Worm (Caenorhabditis elegans) whole organism, L2 larva: Measurements from ENCODE around the gene C35D10.7.
A peak's percentile ranks its signal among the peaks of the same experiment; 100 is the strongest.

Source experiments
- F13H6.1 ChIP-seq: sonication (generic microtip); optimal IDR thresholded peaks from 2 replicates; lab custom pipeline; 2016; ENCODE audit warnings: missing genetic modification characterization, missing compliant biosample characterization
- Y55F3AM.14 ChIP-seq: fragments of 200-800 bp; sonication (Bioruptor generic); optimal IDR thresholded peaks from 2 replicates; lab custom pipeline; 2018; ENCODE audit warnings: mild to moderate bottlenecking, missing genetic modification characterization, missing compliant biosample characterization
- aly-2 ChIP-seq: fragments of 150-350 bp; optimal IDR thresholded peaks from 2 replicates; lab custom pipeline; 2014; ENCODE audit warnings: missing biosample characterization, missing genetic modification characterization
- ama-1 ChIP-seq: fragments of 150-350 bp; optimal IDR thresholded peaks from 2 replicates; lab custom pipeline; 2018; ENCODE audit warnings: inconsistent platforms
- blmp-1 ChIP-seq: sonication (generic microtip); optimal IDR thresholded peaks from 2 replicates; lab custom pipeline; 2017; ENCODE audit warnings: missing genetic modification characterization, mild to moderate bottlenecking, missing compliant biosample characterization, antibody characterized with exemption, moderate library complexity; ENCODE audit not compliant: insufficient read depth
- ceh-16 ChIP-seq: fragments of 150-350 bp; optimal IDR thresholded peaks from 2 replicates; lab custom pipeline; 2014; ENCODE audit warnings: missing biosample characterization, missing genetic modification characterization
- ceh-82 ChIP-seq: fragments of 150-350 bp; optimal IDR thresholded peaks from 2 replicates; lab custom pipeline; 2014; ENCODE audit warnings: missing biosample characterization, missing genetic modification characterization
- crh-2 ChIP-seq: sonication (generic microtip); optimal IDR thresholded peaks from 2 replicates; lab custom pipeline; 2017; ENCODE audit warnings: missing biosample characterization, missing genetic modification characterization
- elt-1 ChIP-seq: fragments of 150-350 bp; optimal IDR thresholded peaks from 2 replicates; lab custom pipeline; 2014; ENCODE audit warnings: missing biosample characterization, missing genetic modification characterization
- fos-1 ChIP-seq: fragments of 150-350 bp; optimal IDR thresholded peaks from 2 replicates; lab custom pipeline; 2014; ENCODE audit warnings: missing biosample characterization, missing genetic modification characterization
- gmeb-1 ChIP-seq: fragments of 150-350 bp; optimal IDR thresholded peaks from 2 replicates; lab custom pipeline; 2014; ENCODE audit warnings: missing biosample characterization, missing genetic modification characterization
- lin-11 ChIP-seq: fragments of 150-350 bp; sonication (generic microtip); optimal IDR thresholded peaks from 2 replicates; lab custom pipeline; 2014; ENCODE audit warnings: missing biosample characterization, missing genetic modification characterization, inconsistent platforms, mixed read lengths
- lsy-2 ChIP-seq, 2 experiments: fragments of 150-350 bp in 1 of 2; sonication (generic microtip) in 1 of 2; optimal IDR thresholded peaks; 2 replicates each; lab custom pipeline; 2014 to 2017; ENCODE audit warnings: missing biosample characterization in 2 of 2, missing genetic modification characterization in 2 of 2
- mab-5 ChIP-seq: fragments of 150-350 bp; optimal IDR thresholded peaks from 2 replicates; lab custom pipeline; 2014; ENCODE audit warnings: missing biosample characterization, missing genetic modification characterization
- mbf-1 ChIP-seq: sonication (generic microtip); optimal IDR thresholded peaks from 2 replicates; lab custom pipeline; 2017; ENCODE audit warnings: missing biosample characterization, missing genetic modification characterization
- nhr-10 ChIP-seq: sonication (generic microtip); optimal IDR thresholded peaks from 2 replicates; lab custom pipeline; 2017; ENCODE audit warnings: missing biosample characterization, missing genetic modification characterization
- nhr-11 ChIP-seq: fragments of 150-350 bp; optimal IDR thresholded peaks from 2 replicates; lab custom pipeline; 2014; ENCODE audit warnings: missing biosample characterization, missing genetic modification characterization
- nhr-12 ChIP-seq: fragments of 150-350 bp; optimal IDR thresholded peaks from 2 replicates; lab custom pipeline; 2014; ENCODE audit warnings: missing biosample characterization, missing genetic modification characterization
- nhr-129 ChIP-seq: fragments of 150-350 bp; optimal IDR thresholded peaks from 2 replicates; lab custom pipeline; 2014; ENCODE audit warnings: missing biosample characterization, missing genetic modification characterization
- nhr-21 ChIP-seq: fragments of 150-350 bp; optimal IDR thresholded peaks from 2 replicates; lab custom pipeline; 2014; ENCODE audit warnings: missing biosample characterization, missing genetic modification characterization
- nhr-23 ChIP-seq: fragments of 150-350 bp; optimal IDR thresholded peaks from 2 replicates; lab custom pipeline; 2014; ENCODE audit warnings: missing biosample characterization, missing genetic modification reagents, missing genetic modification characterization
- nhr-237 ChIP-seq: fragments of 150-350 bp; optimal IDR thresholded peaks from 2 replicates; lab custom pipeline; 2014; ENCODE audit warnings: missing biosample characterization, missing genetic modification characterization
- nhr-25 ChIP-seq: fragments of 150-350 bp; sonication (generic microtip); optimal IDR thresholded peaks from 3 replicates; lab custom pipeline; 2014; ENCODE audit warnings: missing biosample characterization, missing genetic modification characterization
- nhr-6 ChIP-seq: fragments of 150-350 bp; optimal IDR thresholded peaks from 2 replicates; lab custom pipeline; 2014; ENCODE audit warnings: missing biosample characterization, missing genetic modification characterization
- peb-1 ChIP-seq: fragments of 150-350 bp; optimal IDR thresholded peaks from 2 replicates; lab custom pipeline; 2014; ENCODE audit warnings: missing biosample characterization, missing genetic modification characterization
- sem-4 ChIP-seq: fragments of 150-350 bp; optimal IDR thresholded peaks from 2 replicates; lab custom pipeline; 2014; ENCODE audit warnings: missing biosample characterization, missing genetic modification reagents, missing genetic modification characterization
- sma-3 ChIP-seq: sonication (generic microtip); optimal IDR thresholded peaks from 2 replicates; lab custom pipeline; 2016; ENCODE audit warnings: missing genetic modification reagents, missing genetic modification characterization, missing compliant biosample characterization
- snpc-4 ChIP-seq: fragments of 150-350 bp; optimal IDR thresholded peaks from 2 replicates; lab custom pipeline; 2014; ENCODE audit warnings: missing biosample characterization, missing genetic modification characterization
- unc-55 ChIP-seq: fragments of 150-350 bp; sonication (generic microtip); optimal IDR thresholded peaks from 3 replicates; lab custom pipeline; 2014; ENCODE audit warnings: missing biosample characterization, missing genetic modification reagents, missing genetic modification characterization
- zag-1 ChIP-seq: fragments of 150-350 bp; optimal IDR thresholded peaks from 2 replicates; lab custom pipeline; 2014; ENCODE audit warnings: missing biosample characterization, missing genetic modification characterization
- ztf-1 ChIP-seq: fragments of 200-800 bp; sonication (Bioruptor generic); conservative IDR thresholded peaks from 2 replicates; pipeline ENCODE4 v1.3.6; 2022; ENCODE audit warnings: missing genetic modification characterization, missing compliant biosample characterization
- ztf-11 ChIP-seq: sonication (generic microtip); optimal IDR thresholded peaks from 2 replicates; lab custom pipeline; 2017; ENCODE audit warnings: missing biosample characterization, missing genetic modification characterization
- ztf-4 ChIP-seq: fragments of 150-350 bp; optimal IDR thresholded peaks from 2 replicates; lab custom pipeline; 2014; ENCODE audit warnings: missing biosample characterization, missing genetic modification characterization

C35D10.7 gene

DNA sequence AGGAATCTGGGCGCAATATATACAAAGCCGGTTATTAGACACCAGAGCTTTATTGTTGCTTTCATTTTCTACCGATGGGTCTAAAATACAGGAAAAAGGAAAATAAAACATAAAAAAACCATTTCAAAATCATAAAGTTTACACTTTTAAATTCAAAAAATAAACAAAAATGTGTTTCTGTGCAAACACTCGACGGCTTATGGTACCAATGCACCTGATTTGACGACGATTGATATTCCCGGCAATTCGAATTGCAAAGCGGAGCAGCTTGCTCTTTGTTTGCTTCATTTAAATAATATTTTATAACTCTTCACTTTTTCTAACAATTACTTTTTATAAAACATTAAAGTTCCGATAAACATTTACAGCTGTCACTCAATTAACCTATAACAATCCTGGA lies 5.9 kb upstream of the C35D10.7 start, which contains the start of gene F26A1.1:
TSS of gene F26A1.1 (plus strand) at position 369 of the 400 bp plus-strand sequence.
- TF ChIP-seq nhr-129 (peak; percentile 8), crh-2 (tag; lab: Kevin White, UChicago) (peak; percentile 5), nhr-10 (tag; lab: Kevin White, UChicago) (no peak), lsy-2 (tag; optimal IDR thresholded peaks at IDR 0.05; lab: Kevin White, UChicago) (peak in 1 of 2 experiments; percentile 38), nhr-23 (tag; lab: Kevin White, UChicago) (no peak), ztf-11 (tag; lab: Kevin White, UChicago) (no peak), snpc-4 (tag; lab: Kevin White, UChicago) (no peak), mab-5 (no peak), Y55F3AM.14 (GFP tag; lab: Kevin White, UChicago) (no peak), nhr-237 (tag; lab: Kevin White, UChicago) (no peak), ama-1 (lab: Kevin White, UChicago) (no peak), unc-55 (GFP tag; lab: Kevin White, UChicago) (peak; percentile 54), gmeb-1 (peak; percentile 6)

DNA sequence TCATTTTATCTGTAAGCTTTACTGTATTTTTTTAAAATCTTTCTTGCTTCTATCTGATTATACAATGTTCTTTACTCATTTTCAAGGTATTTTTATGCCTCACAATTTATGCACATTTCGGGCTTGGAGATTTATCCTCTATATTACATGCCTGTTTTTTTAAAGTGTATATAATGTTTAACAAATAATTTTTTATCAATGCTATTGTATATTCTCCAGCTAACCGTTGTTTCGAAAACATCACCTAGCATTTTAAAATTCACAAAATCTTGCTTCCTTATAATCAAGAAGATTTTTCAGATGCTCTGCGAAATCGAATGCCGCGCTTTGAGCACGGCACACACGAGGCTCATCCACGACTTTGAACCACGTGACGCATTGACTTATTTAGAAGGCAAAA lies 4.0 kb upstream of the C35D10.7 start, which contains the start of gene ced-4:
TSS of gene ced-4 (plus strand) at position 301 of the 400 bp plus-strand sequence.
- TF ChIP-seq ceh-16 (tag; lab: Kevin White, UChicago) (no peak), nhr-23 (tag; lab: Kevin White, UChicago) (no peak), F13H6.1 (tag; lab: Kevin White, UChicago) (no peak)

DNA sequence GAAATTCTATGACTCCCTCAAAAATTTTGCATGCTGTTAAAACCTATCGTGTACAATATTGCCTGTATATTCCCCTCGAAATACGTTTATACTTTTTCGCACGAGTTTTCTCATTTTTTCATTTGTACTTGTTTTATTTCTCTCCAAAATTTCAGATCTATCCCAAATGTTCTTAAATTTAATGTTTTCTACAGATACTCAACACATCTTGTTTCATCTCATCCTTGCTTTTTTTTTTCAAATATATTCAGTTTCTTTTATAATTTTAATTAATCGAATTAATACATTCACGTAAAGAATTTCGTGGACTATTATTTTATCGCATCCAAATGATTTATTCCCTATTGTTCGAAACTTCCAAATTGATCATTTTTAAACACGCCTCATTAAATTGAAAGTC lies 1.1 kb upstream of the C35D10.7 start, which contains the start of gene C35D10.8:
TSS of gene C35D10.8 (plus strand) at position 301 of the 400 bp plus-strand sequence.
- TF ChIP-seq nhr-23 (tag; lab: Kevin White, UChicago) (no peak), aly-2 (no peak), fos-1 (tag; lab: Kevin White, UChicago) (no peak), zag-1 (tag; lab: Kevin White, UChicago) (no peak), nhr-25 (tag; lab: Kevin White, UChicago) (no peak), ama-1 (lab: Kevin White, UChicago) (no peak), snpc-4 (tag; lab: Kevin White, UChicago) (no peak)

DNA sequence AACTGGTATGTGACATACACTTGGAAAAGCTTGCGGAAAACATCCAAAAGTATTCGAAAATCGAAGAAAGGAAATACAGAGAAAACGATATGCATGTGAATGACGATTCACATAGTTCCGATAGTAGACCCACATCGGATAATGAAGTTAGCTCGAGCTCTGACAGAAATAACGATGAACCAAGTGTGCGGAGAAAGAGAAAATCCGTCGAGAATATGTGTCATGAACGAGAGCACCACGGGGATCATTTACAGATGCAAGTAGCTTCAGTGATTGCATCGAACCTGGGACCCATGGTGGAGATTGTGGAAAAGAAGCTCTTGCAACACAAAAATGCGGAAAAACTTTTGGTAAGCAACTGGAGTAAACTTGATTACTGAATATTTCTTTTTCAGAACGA lies 999 bp downstream of the C35D10.7 start:
- TF ChIP-seq elt-1 (tag; lab: Kevin White, UChicago): no peak
- no peak for TF ChIP-seq gmeb-1
- no peak for TF ChIP-seq aly-2
- no peak for TF ChIP-seq ztf-1 (GFP tag; lab: Robert Waterston, UW)
- no peak for TF ChIP-seq Y55F3AM.14 (GFP tag; lab: Kevin White, UChicago)
- TF ChIP-seq peb-1 (tag; lab: Kevin White, UChicago): no peak
- no peak for TF ChIP-seq ztf-11 (tag; lab: Kevin White, UChicago)
- TF ChIP-seq sma-3 (GFP tag; lab: Kevin White, UChicago): no peak
- no peak for TF ChIP-seq lin-11
- no peak for TF ChIP-seq nhr-21
- TF ChIP-seq blmp-1 (tag; lab: Kevin White, UChicago): no peak
- no peak for TF ChIP-seq ceh-82 (tag; lab: Kevin White, UChicago)
- no peak for TF ChIP-seq nhr-10 (tag; lab: Kevin White, UChicago)
- TF ChIP-seq mbf-1: no peak
- TF ChIP-seq ceh-16 (tag; lab: Kevin White, UChicago): no peak
- no peak for TF ChIP-seq nhr-12 (tag; lab: Kevin White, UChicago)
- TF ChIP-seq nhr-11 (tag; lab: Kevin White, UChicago): no peak
- TF ChIP-seq, all 48 proteins: peak for 0

DNA sequence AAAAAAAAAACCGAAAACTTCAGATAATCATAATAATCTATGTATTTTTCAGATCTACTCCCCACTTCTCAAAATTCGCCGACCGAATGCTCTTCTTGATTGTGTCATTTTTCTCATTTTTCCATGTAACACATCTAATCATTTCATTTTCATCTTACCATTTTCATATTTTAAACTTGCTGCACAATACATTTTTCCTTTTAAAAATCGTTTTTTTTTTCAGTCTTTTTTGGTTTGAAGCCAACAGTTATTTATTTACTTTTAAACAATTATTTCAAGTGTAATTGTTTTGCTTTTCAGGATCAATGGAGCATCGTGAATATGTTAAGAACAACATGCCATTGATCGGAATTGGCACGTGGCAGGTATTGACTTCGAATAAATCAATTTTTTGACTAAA lies 3.0 kb downstream of the C35D10.7 start, which contains the start of gene C35D10.6:
TSS of gene C35D10.6 (plus strand) at position 301 of the 400 bp plus-strand sequence.
- no peak for TF ChIP-seq sem-4 (tag; lab: Kevin White, UChicago)
- no peak for TF ChIP-seq mab-5
- TF ChIP-seq ama-1 (lab: Kevin White, UChicago): no peak
- TF ChIP-seq nhr-129: no peak
- no peak for TF ChIP-seq unc-55 (GFP tag; lab: Kevin White, UChicago)
- no peak for TF ChIP-seq nhr-6 (tag; lab: Kevin White, UChicago)
- TF ChIP-seq ztf-4 (tag; lab: Kevin White, UChicago): no peak
